Fruit fly (Drosophila melanogaster) whole organism, embryonic: ENCODE results near the gene Gr36b.

Experiments used
- Abd-B ChIP-seq: fragments of 200-800 bp; sonication (Bioruptor generic); optimal IDR thresholded peaks from 2 replicates; lab custom pipeline; 2018; ENCODE audit warnings: missing biosample characterization, mild to moderate bottlenecking, missing genetic modification characterization, moderate library complexity
- BEAF-32 ChIP-seq: fragments of 200-800 bp; sonication (Bioruptor generic); optimal IDR thresholded peaks from 3 replicates; lab custom pipeline; 2017; ENCODE audit warnings: missing biosample characterization, missing genetic modification characterization, mild to moderate bottlenecking, moderate library complexity, missing genetic modification reagents
- Bgb ChIP-seq: fragments of 200-800 bp; sonication (Bioruptor generic); IDR thresholded peaks from 2 replicates; pipeline ENCODE4 v1.3.6; 2022; ENCODE audit warnings: missing biosample characterization, missing genetic modification characterization; ENCODE audit not compliant: partially characterized antibody
- CG10462 ChIP-seq: fragments of 200-800 bp; sonication (Bioruptor generic); optimal IDR thresholded peaks from 2 replicates; lab custom pipeline; 2016; ENCODE audit warnings: missing biosample characterization, missing genetic modification characterization
- CG10565 ChIP-seq: fragments of 200-800 bp; sonication (Bioruptor generic); optimal IDR thresholded peaks from 3 replicates; lab custom pipeline; 2016; ENCODE audit warnings: missing biosample characterization, mild to moderate bottlenecking, missing genetic modification characterization
- CG10654 ChIP-seq: fragments of 200-800 bp; sonication (Bioruptor generic); optimal IDR thresholded peaks from 2 replicates; lab custom pipeline; 2016; ENCODE audit warnings: missing biosample characterization, missing genetic modification characterization
- CG12769 ChIP-seq: fragments of 200-800 bp; sonication (Bioruptor generic); optimal IDR thresholded peaks from 2 replicates; lab custom pipeline; 2019; ENCODE audit warnings: missing biosample characterization, mild to moderate bottlenecking, missing genetic modification characterization, moderate library complexity
- CG13624 ChIP-seq: fragments of 200-800 bp; sonication (Bioruptor generic); optimal IDR thresholded peaks from 2 replicates; lab custom pipeline; 2016; ENCODE audit warnings: missing biosample characterization, missing genetic modification characterization
- CG14860 ChIP-seq: fragments of 200-800 bp; sonication (Bioruptor generic); IDR thresholded peaks from 3 replicates; pipeline ENCODE4 v1.3.6; 2022; ENCODE audit warnings: missing biosample characterization, missing genetic modification characterization; ENCODE audit not compliant: partially characterized antibody
- CG1647 ChIP-seq: fragments of 200-800 bp; sonication (Bioruptor generic); optimal IDR thresholded peaks from 3 replicates; lab custom pipeline; 2016; ENCODE audit warnings: missing biosample characterization, missing genetic modification characterization
- CG2129 ChIP-seq: fragments of 200-800 bp; sonication (Bioruptor generic); IDR thresholded peaks from 2 replicates; pipeline ENCODE4 v1.3.6; 2022; ENCODE audit warnings: missing biosample characterization, missing genetic modification characterization; ENCODE audit not compliant: partially characterized antibody
- CG2199 ChIP-seq: fragments of 200-800 bp; sonication (Bioruptor generic); IDR thresholded peaks from 3 replicates; pipeline ENCODE4 v1.3.6; 2022; ENCODE audit warnings: missing biosample characterization, missing genetic modification characterization
- CG2202 ChIP-seq: fragments of 200-800 bp; sonication (Bioruptor generic); optimal IDR thresholded peaks from 2 replicates; lab custom pipeline; 2018; ENCODE audit warnings: missing biosample characterization, mild to moderate bottlenecking, missing genetic modification characterization
- CG2889 ChIP-seq: fragments of 200-800 bp; sonication (Bioruptor generic); IDR thresholded peaks from 3 replicates; pipeline ENCODE4 v1.3.6; 2022; ENCODE audit warnings: missing biosample characterization, missing genetic modification characterization
- CG3838 ChIP-seq: fragments of 200-800 bp; sonication (Bioruptor generic); optimal IDR thresholded peaks from 3 replicates; lab custom pipeline; 2016; ENCODE audit warnings: missing biosample characterization, missing genetic modification characterization
- CG7745 ChIP-seq: fragments of 200-800 bp; sonication (Bioruptor generic); optimal IDR thresholded peaks from 2 replicates; lab custom pipeline; 2018; ENCODE audit warnings: missing biosample characterization, mild to moderate bottlenecking, missing genetic modification characterization, moderate library complexity
- CrebB ChIP-seq: fragments of 200-800 bp; sonication (Bioruptor generic); optimal IDR thresholded peaks from 3 replicates; lab custom pipeline; 2018; ENCODE audit warnings: missing biosample characterization, mild to moderate bottlenecking, missing genetic modification characterization
- D19B ChIP-seq: fragments of 200-800 bp; sonication (Bioruptor generic); optimal IDR thresholded peaks from 2 replicates; lab custom pipeline; 2017; ENCODE audit warnings: missing biosample characterization, mild to moderate bottlenecking, missing genetic modification characterization
- Dek ChIP-seq: fragments of 200-800 bp; sonication (Bioruptor generic); optimal IDR thresholded peaks from 3 replicates; lab custom pipeline; 2019; ENCODE audit warnings: missing biosample characterization, mild to moderate bottlenecking, missing genetic modification characterization, moderate library complexity
- Elba2 ChIP-seq: fragments of 200-800 bp; sonication (Bioruptor generic); optimal IDR thresholded peaks from 3 replicates; lab custom pipeline; 2016; ENCODE audit warnings: missing biosample characterization, missing genetic modification characterization
- HmgZ ChIP-seq: fragments of 200-800 bp; sonication (Bioruptor generic); optimal IDR thresholded peaks from 2 replicates; lab custom pipeline; 2018; ENCODE audit warnings: missing biosample characterization, mild to moderate bottlenecking, missing genetic modification characterization
- Jarid2 ChIP-seq: fragments of 200-800 bp; sonication (Bioruptor generic); optimal IDR thresholded peaks from 3 replicates; lab custom pipeline; 2017; ENCODE audit warnings: mild to moderate bottlenecking, missing biosample characterization, missing genetic modification reagents, missing genetic modification characterization
- Kr ChIP-seq: fragments of 200-800 bp; sonication (Bioruptor generic); optimal IDR thresholded peaks from 2 replicates; lab custom pipeline; 2017; ENCODE audit warnings: missing biosample characterization, mild to moderate bottlenecking, missing genetic modification characterization
- Max ChIP-seq: fragments of 200-800 bp; sonication (Bioruptor generic); optimal IDR thresholded peaks from 2 replicates; lab custom pipeline; 2016; ENCODE audit warnings: missing biosample characterization, mild to moderate bottlenecking, missing genetic modification characterization
- Nf-YB ChIP-seq: fragments of 200-800 bp; sonication (Bioruptor generic); optimal IDR thresholded peaks from 3 replicates; lab custom pipeline; 2019; ENCODE audit warnings: missing biosample characterization, mild to moderate bottlenecking, missing genetic modification characterization, moderate library complexity
- Oaz ChIP-seq: fragments of 200-800 bp; sonication (Bioruptor generic); IDR thresholded peaks from 2 replicates; pipeline ENCODE4 v1.3.6; 2022; ENCODE audit warnings: missing biosample characterization, missing genetic modification characterization
- Oli ChIP-seq: fragments of 200-800 bp; sonication (Bioruptor generic); optimal IDR thresholded peaks from 2 replicates; lab custom pipeline; 2018; ENCODE audit warnings: missing biosample characterization, mild to moderate bottlenecking, missing genetic modification characterization, moderate library complexity
- PHDP ChIP-seq: fragments of 200-800 bp; sonication (Bioruptor generic); optimal IDR thresholded peaks from 3 replicates; lab custom pipeline; 2018; ENCODE audit warnings: missing biosample characterization, mild to moderate bottlenecking, missing genetic modification characterization, moderate library complexity
- Pdp1 ChIP-seq, 2 experiments: fragments of 200-800 bp; sonication (Bioruptor generic); optimal IDR thresholded peaks; 3 replicates each; lab custom pipeline; 2016; ENCODE audit warnings: missing biosample characterization in 2 of 2, missing genetic modification characterization in 2 of 2, mild to moderate bottlenecking in 1 of 2, moderate library complexity in 1 of 2
- Spps ChIP-seq: fragments of 200-800 bp; sonication (Bioruptor generic); optimal IDR thresholded peaks from 2 replicates; lab custom pipeline; 2018; ENCODE audit warnings: missing biosample characterization, mild to moderate bottlenecking, missing genetic modification characterization
- Usf ChIP-seq: fragments of 200-800 bp; sonication (Bioruptor generic); optimal IDR thresholded peaks from 2 replicates; lab custom pipeline; 2017; ENCODE audit warnings: missing genotype, missing biosample characterization, missing genetic modification characterization
- Vsx1 ChIP-seq: fragments of 200-800 bp; sonication (Bioruptor generic); optimal IDR thresholded peaks from 2 replicates; lab custom pipeline; 2017; ENCODE audit warnings: missing biosample characterization, mild to moderate bottlenecking, missing genetic modification characterization, missing genetic modification reagents
- Xrp1 ChIP-seq: fragments of 200-800 bp; sonication (Bioruptor generic); IDR thresholded peaks from 2 replicates; pipeline ENCODE4 v1.3.6; 2022; ENCODE audit warnings: missing biosample characterization, missing genetic modification characterization
- ash1 ChIP-seq: fragments of 200-800 bp; sonication (Bioruptor generic); optimal IDR thresholded peaks from 2 replicates; lab custom pipeline; 2018; ENCODE audit warnings: missing biosample characterization, mild to moderate bottlenecking, missing genetic modification characterization
- bowl ChIP-seq: fragments of 200-800 bp; sonication (Bioruptor generic); IDR thresholded peaks from 2 replicates; pipeline ENCODE4 v1.3.6; 2022; ENCODE audit warnings: missing biosample characterization, missing genetic modification characterization
- chif ChIP-seq, 2 experiments: fragments of 200-800 bp; sonication (Bioruptor generic); optimal IDR thresholded peaks; 3 replicates each; lab custom pipeline; 2016; ENCODE audit warnings: missing biosample characterization in 2 of 2, missing genetic modification characterization in 2 of 2
- disco-r ChIP-seq: fragments of 200-800 bp; sonication (Bioruptor generic); optimal IDR thresholded peaks from 2 replicates; lab custom pipeline; 2016; ENCODE audit warnings: missing biosample characterization, missing genetic modification characterization
- fd3F ChIP-seq: fragments of 200-800 bp; sonication (Bioruptor generic); optimal IDR thresholded peaks from 2 replicates; lab custom pipeline; 2018; ENCODE audit warnings: missing biosample characterization, mild to moderate bottlenecking, missing genetic modification characterization, moderate library complexity
- fd96Cb ChIP-seq: fragments of 200-800 bp; sonication (Bioruptor generic); optimal IDR thresholded peaks from 2 replicates; lab custom pipeline; 2018; ENCODE audit warnings: missing biosample characterization, mild to moderate bottlenecking, missing genetic modification characterization, moderate library complexity
- ind ChIP-seq: fragments of 200-800 bp; sonication (Bioruptor generic); optimal IDR thresholded peaks from 3 replicates; lab custom pipeline; 2016; ENCODE audit warnings: missing biosample characterization, missing genetic modification characterization
- maf-S ChIP-seq: fragments of 200-800 bp; sonication (Bioruptor generic); optimal IDR thresholded peaks from 2 replicates; lab custom pipeline; 2016; ENCODE audit warnings: missing biosample characterization, missing genetic modification characterization
- mirr ChIP-seq: fragments of 200-800 bp; sonication (Bioruptor generic); optimal IDR thresholded peaks from 3 replicates; lab custom pipeline; 2018; ENCODE audit warnings: missing biosample characterization, mild to moderate bottlenecking, missing genetic modification characterization
- nau ChIP-seq: fragments of 200-800 bp; sonication (Bioruptor generic); optimal IDR thresholded peaks from 3 replicates; lab custom pipeline; 2017; ENCODE audit warnings: missing biosample characterization, mild to moderate bottlenecking, missing genetic modification characterization, missing genetic modification reagents
- oc ChIP-seq: fragments of 200-800 bp; sonication (Bioruptor generic); optimal IDR thresholded peaks from 2 replicates; lab custom pipeline; 2018; ENCODE audit warnings: missing biosample characterization, mild to moderate bottlenecking, missing genetic modification characterization, moderate library complexity
- pb ChIP-seq: fragments of 200-800 bp; sonication (Bioruptor generic); optimal IDR thresholded peaks from 3 replicates; lab custom pipeline; 2016; ENCODE audit warnings: missing biosample characterization, missing genetic modification characterization
- peb ChIP-seq: fragments of 200-800 bp; sonication (Bioruptor generic); IDR thresholded peaks from 2 replicates; pipeline ENCODE4 v1.3.6; 2022; ENCODE audit warnings: missing biosample characterization, missing genetic modification characterization
- sens ChIP-seq: fragments of 200-800 bp; sonication (Bioruptor generic); peaks from one replicate; lab custom pipeline; 2016; ENCODE audit warnings: missing biosample characterization, missing genetic modification characterization
- sob ChIP-seq: fragments of 200-800 bp; sonication (Bioruptor generic); IDR thresholded peaks from 2 replicates; pipeline ENCODE4 v1.3.6; 2022; ENCODE audit warnings: missing biosample characterization, missing genetic modification characterization
- tap ChIP-seq: fragments of 200-800 bp; optimal IDR thresholded peaks from 3 replicates; lab custom pipeline; 2019; ENCODE audit warnings: missing biosample characterization, mild to moderate bottlenecking, missing genetic modification characterization, moderate library complexity
- tgo ChIP-seq: fragments of 200-800 bp; sonication (Bioruptor generic); IDR thresholded peaks from 3 replicates; pipeline ENCODE4 v1.3.6; 2022; ENCODE audit warnings: missing biosample characterization, missing genetic modification characterization
- wek ChIP-seq: fragments of 200-800 bp; sonication (Bioruptor generic); optimal IDR thresholded peaks from 3 replicates; lab custom pipeline; 2018; ENCODE audit warnings: missing biosample characterization, mild to moderate bottlenecking, missing genetic modification characterization, moderate library complexity
- yki ChIP-seq: fragments of >200 bp; optimal IDR thresholded peaks from 3 replicates; lab custom pipeline; 2018

Gr36b gene

DNA sequence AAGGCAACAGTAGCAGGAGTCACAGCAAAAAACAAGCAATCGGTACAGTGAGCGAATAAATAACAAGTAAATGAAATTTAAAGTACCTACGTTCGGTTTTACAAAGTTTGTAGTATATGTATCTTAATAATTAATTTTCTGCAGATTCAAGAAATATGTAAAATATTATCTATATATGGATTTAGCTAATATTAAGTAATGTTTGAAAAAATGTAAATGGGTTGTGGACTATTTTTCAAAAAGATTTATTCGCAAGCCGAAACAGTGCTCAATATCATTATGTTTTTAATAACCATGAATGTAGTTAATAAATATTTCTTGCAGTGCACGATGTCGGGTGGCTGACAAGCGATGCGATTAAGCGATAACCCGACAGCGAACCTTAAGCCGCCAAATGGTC, 28.5 kb downstream of the Gr36b start (continued):
- TF ChIP-seq chif (GFP tag; optimal IDR thresholded peaks at IDR 0.05; lab: Kevin White, UChicago) = no peak
- no peak for TF ChIP-seq CG13624 (GFP tag; lab: Kevin White, UChicago)
- TF ChIP-seq Nf-YB (GFP tag; lab: Kevin White, UChicago) = no peak
- TF ChIP-seq sens (GFP tag; lab: Kevin White, UChicago) = no peak
- TF ChIP-seq Elba2 (GFP tag; lab: Kevin White, UChicago) = no peak
- TF ChIP-seq PHDP (tag; lab: Kevin White, UChicago) = peak; percentile 36
- no peak for TF ChIP-seq Usf (GFP tag; lab: Kevin White, UChicago)
- TF ChIP-seq Kr = no peak
- TF ChIP-seq HmgZ (tag; lab: Kevin White, UChicago) = no peak
- peak; percentile 12 for TF ChIP-seq fd96Cb (tag; lab: Kevin White, UChicago)
- no peak for TF ChIP-seq ash1
- no peak for TF ChIP-seq CG1647 (GFP tag; lab: Kevin White, UChicago)
- no peak for TF ChIP-seq CG14860
- TF ChIP-seq tgo = no peak
- TF ChIP-seq Vsx1 (GFP tag; lab: Kevin White, UChicago) = no peak
- no peak for TF ChIP-seq disco-r
- TF ChIP-seq ind (GFP tag; lab: Kevin White, UChicago) = peak; percentile 18
- no peak for TF ChIP-seq CG3838 (GFP tag; lab: Kevin White, UChicago)
- TF ChIP-seq CG10565 (GFP tag; lab: Kevin White, UChicago) = no peak
- TF ChIP-seq CG7745 (tag; lab: Kevin White, UChicago) = no peak
- peak; percentile 4 for TF ChIP-seq fd3F (GFP tag; lab: Kevin White, UChicago)
- TF ChIP-seq CG2889 (GFP tag; lab: Robert Waterston, UW) = no peak
- TF ChIP-seq BEAF-32 (GFP tag; lab: Kevin White, UChicago) = no peak
- peak; percentile 27 for TF ChIP-seq Oli (tag; lab: Kevin White, UChicago)
- no peak for TF ChIP-seq CrebB (tag; lab: Kevin White, UChicago)
- TF ChIP-seq wek = no peak
- no peak for TF ChIP-seq pb (GFP tag; lab: Kevin White, UChicago)
- TF ChIP-seq peb (GFP tag; lab: Robert Waterston, UW) = no peak
- TF ChIP-seq oc (tag; lab: Kevin White, UChicago) = no peak
- no peak for TF ChIP-seq bowl (GFP tag; lab: Robert Waterston, UW)
- no peak for TF ChIP-seq Oaz (GFP tag; lab: Robert Waterston, UW)
- TF ChIP-seq mirr (GFP tag; lab: Kevin White, UChicago) = no peak
- no peak for TF ChIP-seq CG2202 (tag; lab: Kevin White, UChicago)
- no peak for TF ChIP-seq Pdp1 (GFP tag; optimal IDR thresholded peaks at IDR 0.05; lab: Kevin White, UChicago)
- TF ChIP-seq Xrp1 (GFP tag; lab: Robert Waterston, UW) = no peak
- TF ChIP-seq CG12769 (tag; lab: Kevin White, UChicago) = no peak
- no peak for TF ChIP-seq D19B (GFP tag; lab: Kevin White, UChicago)
- no peak for TF ChIP-seq sob (GFP tag; lab: Robert Waterston, UW)
- peak; percentile 24 for TF ChIP-seq Abd-B (GFP tag; lab: Kevin White, UChicago)
- no peak for TF ChIP-seq Bgb (GFP tag; lab: Robert Waterston, UW)
- no peak for TF ChIP-seq Dek
- no peak for TF ChIP-seq Spps (tag; lab: Kevin White, UChicago)
- no peak for TF ChIP-seq CG10654 (GFP tag; lab: Kevin White, UChicago)
- TF ChIP-seq Max (GFP tag; lab: Kevin White, UChicago) = no peak
- TF ChIP-seq maf-S (GFP tag; lab: Kevin White, UChicago) = no peak
- TF ChIP-seq tap (tag; lab: Kevin White, UChicago) = no peak
- TF ChIP-seq yki = no peak
- no peak for TF ChIP-seq CG10462
- TF ChIP-seq nau = no peak
- no peak for TF ChIP-seq Jarid2 (GFP tag; lab: Kevin White, UChicago)
- TF ChIP-seq CG2199 (GFP tag; lab: Robert Waterston, UW) = no peak
- no peak for TF ChIP-seq CG2129
